Fruit fly (Drosophila melanogaster): ENCODE data around the gene nac.

The nac gene

DNA sequence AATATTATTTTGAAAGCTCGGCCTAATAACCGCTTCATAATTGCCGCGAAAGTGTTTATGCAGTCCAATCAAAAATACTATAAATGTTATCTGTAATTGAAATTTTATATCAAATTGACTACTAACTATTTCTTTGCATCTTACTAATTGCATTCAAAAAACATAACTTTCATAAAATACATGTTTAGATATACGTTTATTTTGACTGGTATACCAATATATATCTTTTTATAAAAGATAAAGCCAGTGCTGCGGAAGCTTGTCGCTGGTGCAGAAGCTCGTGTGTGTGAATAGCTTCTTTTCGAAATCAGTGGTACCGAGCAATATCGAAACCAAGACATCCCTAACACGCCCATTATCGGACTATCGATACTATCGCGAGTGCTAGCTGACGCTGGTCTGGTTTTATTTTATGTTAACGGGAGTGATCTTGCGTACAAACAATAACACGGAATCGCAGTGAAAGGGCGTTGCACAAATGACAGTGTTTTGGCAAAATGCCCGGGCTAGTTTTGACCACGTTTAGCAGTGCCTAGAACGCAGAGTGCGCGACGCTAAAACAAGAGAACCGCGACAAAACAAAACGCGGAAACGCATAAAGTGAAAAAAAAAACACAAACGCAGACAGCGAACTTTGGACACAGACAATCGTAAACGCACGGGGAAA is 45.8 kb upstream of the nac start, which contains the start of gene Atg13 (continued):
- TF ChIP-seq unpg (GFP tag; optimal IDR thresholded peaks at IDR 0.05): no peak
- no peak for TF ChIP-seq hth (optimal IDR thresholded peaks at IDR 0.05)
- TF ChIP-seq cad (GFP tag; optimal IDR thresholded peaks at IDR 0.05): no peak
- TF ChIP-seq sob (GFP tag; IDR thresholded peaks at IDR 0.05): no peak
- TF ChIP-seq Chrac-16 (GFP tag; optimal IDR thresholded peaks at IDR 0.05): no peak
- TF ChIP-seq MTF-1 (GFP tag; optimal IDR thresholded peaks at IDR 0.05; ENCODE audit: borderline replicate concordance): no peak
- TF ChIP-seq Pdp1 (GFP tag; optimal IDR thresholded peaks at IDR 0.05): peak in 1 of 2 experiments; percentile 9
- TF ChIP-seq Ets97D (GFP tag; optimal IDR thresholded peaks at IDR 0.05): peak; percentile 44
- no peak for TF ChIP-seq CG3163 (GFP tag; optimal IDR thresholded peaks at IDR 0.05)
- TF ChIP-seq NFAT (GFP tag; IDR thresholded peaks at IDR 0.05): peak; percentile 51; the same call in 1 of the 2 replicates
- no peak for TF ChIP-seq jumu (GFP tag; optimal IDR thresholded peaks at IDR 0.05)
- TF ChIP-seq Hr3 (GFP tag; optimal IDR thresholded peaks at IDR 0.05): peak; percentile 35
- no peak for TF ChIP-seq CG31388 (GFP tag; optimal IDR thresholded peaks at IDR 0.05)
- TF ChIP-seq bab2 (GFP tag; optimal IDR thresholded peaks at IDR 0.05): peak; percentile 2
- TF ChIP-seq CG4282 (GFP tag; optimal IDR thresholded peaks at IDR 0.05): no peak
- TF ChIP-seq crol (GFP tag; IDR thresholded peaks at IDR 0.05): no peak
- no peak for TF ChIP-seq wdn (GFP tag; IDR thresholded peaks at IDR 0.05)
- TF ChIP-seq ssp (GFP tag; IDR thresholded peaks at IDR 0.05): peak; percentile 94
- TF ChIP-seq lilli (GFP tag; optimal IDR thresholded peaks at IDR 0.05): peak; percentile 27
- TF ChIP-seq zen2 (GFP tag; IDR thresholded peaks at IDR 0.05; ENCODE audit: partially characterized antibody): no peak
- no peak for TF ChIP-seq Side (GFP tag; optimal IDR thresholded peaks at IDR 0.05)
- no peak for TF ChIP-seq fu2 (GFP tag; optimal IDR thresholded peaks at IDR 0.05)
- no peak for TF ChIP-seq H2.0 (GFP tag; IDR thresholded peaks at IDR 0.05)
- no peak for TF ChIP-seq peb (GFP tag; IDR thresholded peaks at IDR 0.05)
- no peak for TF ChIP-seq CG14050 (GFP tag; IDR thresholded peaks at IDR 0.05)
- no peak for TF ChIP-seq lab (GFP tag; optimal IDR thresholded peaks at IDR 0.05)
- no peak for TF ChIP-seq CG9876 (GFP tag; optimal IDR thresholded peaks at IDR 0.05)
- no peak for TF ChIP-seq CG12071 (GFP tag; optimal IDR thresholded peaks at IDR 0.05)
- no peak for TF ChIP-seq C15 (GFP tag; IDR thresholded peaks at IDR 0.05)
- no peak for TF ChIP-seq ewg (GFP tag; optimal IDR thresholded peaks at IDR 0.05)
- no peak for TF ChIP-seq ap (GFP tag; IDR thresholded peaks at IDR 0.05)
- no peak for TF ChIP-seq repo (GFP tag; optimal IDR thresholded peaks at IDR 0.05)
- TF ChIP-seq phol (tag; optimal IDR thresholded peaks at IDR 0.05): peak; percentile 54
- no peak for TF ChIP-seq CG17359 (tag; optimal IDR thresholded peaks at IDR 0.05)
- TF ChIP-seq CG17802 (tag; optimal IDR thresholded peaks at IDR 0.05): peak; percentile 59
- no peak; the same call in 1 of the 2 replicates for TF ChIP-seq E2f2 (GFP tag; IDR thresholded peaks at IDR 0.05)
- peak; percentile 84 for TF ChIP-seq Ets65A (GFP tag)
- TF ChIP-seq HLH54F (GFP tag; optimal IDR thresholded peaks at IDR 0.05): peak; percentile 15
- TF ChIP-seq Stat92E (GFP tag; optimal IDR thresholded peaks at IDR 0.05): no peak
- no peak for TF ChIP-seq CG14965 (GFP tag; optimal IDR thresholded peaks at IDR 0.05; ENCODE audit: borderline replicate concordance)
- no peak for TF ChIP-seq CG2199 (GFP tag; IDR thresholded peaks at IDR 0.05)
- no peak for TF ChIP-seq CG12299 (tag; optimal IDR thresholded peaks at IDR 0.05)
- no peak for TF ChIP-seq CG32532 (GFP tag; IDR thresholded peaks at IDR 0.05)
- TF ChIP-seq CG8281 (tag; optimal IDR thresholded peaks at IDR 0.05): no peak
- peak; percentile 35 for TF ChIP-seq Atf3 (GFP tag; optimal IDR thresholded peaks at IDR 0.05)
- TF ChIP-seq CG1792 (GFP tag; optimal IDR thresholded peaks at IDR 0.05): no peak
- peak; percentile 89 for TF ChIP-seq Dref (GFP tag; IDR thresholded peaks at IDR 0.05)
- no peak for TF ChIP-seq CG6175 (GFP tag; IDR thresholded peaks at IDR 0.05)
- TF ChIP-seq CG6654 (GFP tag; optimal IDR thresholded peaks at IDR 0.05): no peak
- peak; percentile 0 for TF ChIP-seq CG3065 (GFP tag; optimal IDR thresholded peaks at IDR 0.05)
- peak; percentile 77 for TF ChIP-seq Scr (GFP tag; IDR thresholded peaks at IDR 0.05; ENCODE audit: partially characterized antibody)

Data from whole organism, embryonic.